Worm (Caenorhabditis elegans) whole organism, young adult: ENCODE results near the gene F32D8.7.
A peak's percentile ranks its signal among the peaks of the same experiment; 100 is the strongest.

Source experiments
- D2030.7 ChIP-seq: fragments of 200-800 bp; sonication (Bioruptor generic); IDR thresholded peaks from 2 replicates; pipeline ENCODE4 v1.3.6; 2022; ENCODE audit warnings: missing genetic modification reagents, missing genetic modification characterization, missing compliant biosample characterization
- F22D6.2 ChIP-seq: sonication (generic microtip); optimal IDR thresholded peaks from 2 replicates; lab custom pipeline; 2016; ENCODE audit warnings: mild to moderate bottlenecking, missing genetic modification characterization, missing compliant biosample characterization
- F23B12.7 ChIP-seq: sonication (generic microtip); optimal IDR thresholded peaks from 2 replicates; lab custom pipeline; 2017; ENCODE audit warnings: missing genetic modification characterization, mild to moderate bottlenecking, missing compliant biosample characterization, antibody characterized with exemption, moderate library complexity; ENCODE audit not compliant: insufficient read depth
- F37B4.10 ChIP-seq: fragments of 200-800 bp; sonication (Bioruptor generic); IDR thresholded peaks from 2 replicates; pipeline ENCODE4 v1.3.6; 2022; ENCODE audit warnings: missing genetic modification characterization, missing compliant biosample characterization
- F39B2.1 ChIP-seq: fragments of 200-800 bp; sonication (Bioruptor generic); IDR thresholded peaks from 2 replicates; pipeline ENCODE4 v1.3.6; 2022; ENCODE audit warnings: missing genetic modification reagents, missing genetic modification characterization, missing compliant biosample characterization
- K12H6.12 ChIP-seq: fragments of 200-800 bp; sonication (Bioruptor generic); optimal IDR thresholded peaks from 2 replicates; lab custom pipeline; 2018; ENCODE audit warnings: mild to moderate bottlenecking, missing genetic modification characterization, missing compliant biosample characterization
- T07F8.4 ChIP-seq: sonication (generic microtip); optimal IDR thresholded peaks from 2 replicates; lab custom pipeline; 2016; ENCODE audit warnings: mild to moderate bottlenecking, missing genetic modification characterization, moderate library complexity, missing compliant biosample characterization
- T26A5.8 ChIP-seq: sonication (generic microtip); optimal IDR thresholded peaks from 2 replicates; lab custom pipeline; 2016; ENCODE audit warnings: missing genetic modification characterization, missing compliant biosample characterization
- Y53G8AR.9 ChIP-seq: fragments of 200-800 bp; sonication (Bioruptor generic); conservative IDR thresholded peaks from 2 replicates; pipeline ENCODE4 v1.3.6; 2022; ENCODE audit warnings: missing genetic modification reagents, missing genetic modification characterization, missing compliant biosample characterization
- ZK185.1 ChIP-seq: sonication (generic microtip); optimal IDR thresholded peaks from 2 replicates; lab custom pipeline; 2016; ENCODE audit warnings: mild to moderate bottlenecking, missing genetic modification characterization, missing compliant biosample characterization; ENCODE audit not compliant: poor library complexity, severe bottlenecking
- ama-1 ChIP-seq, 3 experiments: fragments of 150-350 bp in 1 of 3; sonication (generic microtip) in 2 of 3; optimal IDR thresholded peaks; 2 replicates each; lab custom pipeline; 2014 to 2018; ENCODE audit warnings: missing biosample characterization in 2 of 3, missing genetic modification characterization in 2 of 3, missing genetic modification reagents in 2 of 3
- aptf-3 ChIP-seq: fragments of 200-800 bp; sonication (Bioruptor generic); IDR thresholded peaks from 2 replicates; pipeline ENCODE4 v1.3.6; 2022; ENCODE audit warnings: missing genetic modification characterization, missing compliant biosample characterization
- attf-5 ChIP-seq: fragments of 200-800 bp; sonication (Bioruptor generic); optimal IDR thresholded peaks from 2 replicates; lab custom pipeline; 2018; ENCODE audit warnings: mild to moderate bottlenecking, missing genetic modification characterization, missing compliant biosample characterization
- bed-1 ChIP-seq: fragments of 200-800 bp; sonication (Bioruptor generic); IDR thresholded peaks from 2 replicates; pipeline ENCODE4 v1.3.6; 2022; ENCODE audit warnings: missing genetic modification reagents, missing genetic modification characterization, missing compliant biosample characterization
- ccch-3 ChIP-seq: fragments of 200-800 bp; sonication (Bioruptor generic); optimal IDR thresholded peaks from 2 replicates; lab custom pipeline; 2018; ENCODE audit warnings: mild to moderate bottlenecking, missing genetic modification characterization, missing compliant biosample characterization
- ceh-100 ChIP-seq: fragments of 200-800 bp; sonication (Bioruptor generic); IDR thresholded peaks from 2 replicates; pipeline ENCODE4 v1.3.6; 2022; ENCODE audit warnings: missing genetic modification reagents, missing genetic modification characterization, missing compliant biosample characterization
- ceh-40 ChIP-seq: fragments of 200-800 bp; sonication (Bioruptor generic); IDR thresholded peaks from 2 replicates; pipeline ENCODE4 v1.3.6; 2022; ENCODE audit warnings: missing genetic modification characterization, missing compliant biosample characterization
- ceh-58 ChIP-seq: fragments of 200-800 bp; sonication (Bioruptor generic); IDR thresholded peaks from 2 replicates; pipeline ENCODE4 v1.3.6; 2022; ENCODE audit warnings: missing genetic modification characterization, missing compliant biosample characterization
- ceh-91 ChIP-seq: fragments of 200-800 bp; sonication (Bioruptor generic); IDR thresholded peaks from 2 replicates; pipeline ENCODE4 v1.3.6; 2022; ENCODE audit warnings: missing genetic modification reagents, missing genetic modification characterization, missing compliant biosample characterization
- chd-7 ChIP-seq: sonication (generic microtip); optimal IDR thresholded peaks from 2 replicates; lab custom pipeline; 2016; ENCODE audit warnings: mild to moderate bottlenecking, missing genetic modification characterization, moderate library complexity, missing compliant biosample characterization
- dpl-1 ChIP-seq: fragments of 150-350 bp; optimal IDR thresholded peaks from 2 replicates; lab custom pipeline; 2014; ENCODE audit warnings: missing biosample characterization, missing genetic modification reagents, missing genetic modification characterization
- egl-18 ChIP-seq: fragments of 200-800 bp; sonication (Bioruptor generic); IDR thresholded peaks from 2 replicates; pipeline ENCODE4 v1.3.6; 2022; ENCODE audit warnings: missing genetic modification reagents, missing genetic modification characterization, missing compliant biosample characterization
- egl-44 ChIP-seq: fragments of 200-800 bp; sonication (Bioruptor generic); IDR thresholded peaks from 2 replicates; pipeline ENCODE4 v1.3.6; 2022; ENCODE audit warnings: missing genetic modification reagents, missing genetic modification characterization, missing compliant biosample characterization
- ekl-4 ChIP-seq: fragments of 200-800 bp; sonication (Bioruptor generic); IDR thresholded peaks from 2 replicates; pipeline ENCODE4 v1.3.6; 2022; ENCODE audit warnings: missing genetic modification reagents, missing genetic modification characterization, missing compliant biosample characterization
- ets-4 ChIP-seq: fragments of 200-800 bp; sonication (Bioruptor generic); optimal IDR thresholded peaks from 2 replicates; lab custom pipeline; 2018; ENCODE audit warnings: mild to moderate bottlenecking, missing genetic modification characterization, missing compliant biosample characterization
- gei-17 ChIP-seq: fragments of 200-800 bp; sonication (Bioruptor generic); optimal IDR thresholded peaks from 2 replicates; lab custom pipeline; 2018; ENCODE audit warnings: mild to moderate bottlenecking, missing genetic modification characterization, missing compliant biosample characterization
- him-1 ChIP-seq: sonication (generic microtip); optimal IDR thresholded peaks from 2 replicates; lab custom pipeline; 2016; ENCODE audit warnings: missing genotype, missing genetic modification reagents, missing genetic modification characterization, missing compliant biosample characterization
- hlh-12 ChIP-seq: sonication (generic microtip); optimal IDR thresholded peaks from 2 replicates; lab custom pipeline; 2016; ENCODE audit warnings: missing genetic modification characterization, missing compliant biosample characterization
- hmg-1.2 ChIP-seq: fragments of 200-800 bp; sonication (Bioruptor generic); IDR thresholded peaks from 2 replicates; pipeline ENCODE4 v1.3.6; 2022; ENCODE audit warnings: missing genetic modification reagents, missing genetic modification characterization, missing compliant biosample characterization
- hsf-1 ChIP-seq: fragments of 200-800 bp; sonication (Bioruptor generic); IDR thresholded peaks from 2 replicates; pipeline ENCODE4 v1.3.6; 2022; ENCODE audit warnings: missing genetic modification reagents, missing genetic modification characterization, missing compliant biosample characterization
- let-526 ChIP-seq: fragments of 200-800 bp; sonication (Bioruptor generic); IDR thresholded peaks from 2 replicates; pipeline ENCODE4 v1.3.6; 2022; ENCODE audit warnings: missing genetic modification reagents, missing genetic modification characterization, missing compliant biosample characterization
- lin-40 ChIP-seq: sonication (generic microtip); optimal IDR thresholded peaks from 2 replicates; lab custom pipeline; 2016; ENCODE audit warnings: missing genetic modification characterization, mild to moderate bottlenecking, missing compliant biosample characterization, missing genotype, missing genetic modification reagents
- lin-54 ChIP-seq: fragments of 200-800 bp; sonication (Bioruptor generic); optimal IDR thresholded peaks from 2 replicates; lab custom pipeline; 2018; ENCODE audit warnings: mild to moderate bottlenecking, missing genetic modification characterization, missing compliant biosample characterization
- madf-10 ChIP-seq: sonication (generic microtip); optimal IDR thresholded peaks from 2 replicates; lab custom pipeline; 2016; ENCODE audit warnings: mild to moderate bottlenecking, missing genetic modification characterization, missing compliant biosample characterization
- madf-3 ChIP-seq: fragments of 200-800 bp; sonication (Bioruptor generic); IDR thresholded peaks from 2 replicates; pipeline ENCODE4 v1.3.6; 2022; ENCODE audit warnings: missing genetic modification reagents, missing genetic modification characterization, missing compliant biosample characterization
- nfya-1 ChIP-seq: sonication (generic microtip); optimal IDR thresholded peaks from 2 replicates; lab custom pipeline; 2017; ENCODE audit warnings: antibody characterized with exemption, missing compliant biosample characterization, missing genetic modification characterization, borderline replicate concordance; ENCODE audit not compliant: insufficient read depth
- nhr-120 ChIP-seq: fragments of 200-800 bp; sonication (Bioruptor generic); IDR thresholded peaks from 2 replicates; pipeline ENCODE4 v1.3.6; 2022; ENCODE audit warnings: missing genetic modification characterization, missing compliant biosample characterization
- nhr-80 ChIP-seq: sonication (generic microtip); optimal IDR thresholded peaks from 2 replicates; lab custom pipeline; 2016; ENCODE audit warnings: missing genetic modification characterization, missing compliant biosample characterization
- nhr-90 ChIP-seq: sonication (generic microtip); optimal IDR thresholded peaks from 2 replicates; lab custom pipeline; 2016; ENCODE audit warnings: missing genotype, mild to moderate bottlenecking, missing genetic modification characterization, missing compliant biosample characterization
- rcor-1 ChIP-seq: fragments of 200-800 bp; sonication (Bioruptor generic); IDR thresholded peaks from 2 replicates; pipeline ENCODE4 v1.3.6; 2022; ENCODE audit warnings: missing genetic modification reagents, missing genetic modification characterization, missing compliant biosample characterization
- rec-8 ChIP-seq, 2 experiments: sonication (generic microtip); optimal IDR thresholded peaks; 2 replicates each; lab custom pipeline; 2016; ENCODE audit warnings: mild to moderate bottlenecking in 2 of 2, missing genetic modification characterization in 2 of 2, missing genetic modification reagents in 2 of 2, missing genotype in 2 of 2, missing biosample characterization in 1 of 2, missing compliant biosample characterization in 1 of 2, moderate library complexity in 1 of 2
- repo-1 ChIP-seq: sonication (generic microtip); optimal IDR thresholded peaks from 2 replicates; lab custom pipeline; 2017; ENCODE audit warnings: mild to moderate bottlenecking, missing genetic modification characterization, missing compliant biosample characterization
- rpc-1 ChIP-seq, 2 experiments: fragments of 150-350 bp in 1 of 2; sonication (generic microtip) in 1 of 2; optimal IDR thresholded peaks; 2 replicates each; lab custom pipeline; 2014 to 2018; ENCODE audit warnings: missing biosample characterization in 1 of 2, missing genetic modification characterization in 1 of 2, missing genetic modification reagents in 1 of 2, missing genotype in 1 of 2
- snpc-1.3 ChIP-seq: sonication (generic microtip); optimal IDR thresholded peaks from 2 replicates; lab custom pipeline; 2017; ENCODE audit warnings: missing genetic modification characterization, mild to moderate bottlenecking, missing compliant biosample characterization, antibody characterized with exemption, moderate library complexity, missing genotype, missing genetic modification reagents; ENCODE audit not compliant: insufficient read depth
- snpc-3.4 ChIP-seq: sonication (generic microtip); optimal IDR thresholded peaks from 2 replicates; lab custom pipeline; 2017; ENCODE audit warnings: missing genetic modification characterization, mild to moderate bottlenecking, missing compliant biosample characterization, antibody characterized with exemption, moderate library complexity, missing genotype, missing genetic modification reagents
- somi-1 ChIP-seq: fragments of 200-800 bp; sonication (Bioruptor generic); optimal IDR thresholded peaks from 2 replicates; lab custom pipeline; 2018; ENCODE audit warnings: mild to moderate bottlenecking, missing genetic modification characterization, missing compliant biosample characterization
- tbp1 ChIP-seq: fragments of 200-800 bp; sonication (Bioruptor generic); optimal IDR thresholded peaks from 2 replicates; lab custom pipeline; 2018; ENCODE audit warnings: mild to moderate bottlenecking, missing genetic modification characterization, missing compliant biosample characterization
- ztf-22 ChIP-seq: fragments of 200-800 bp; sonication (Bioruptor generic); optimal IDR thresholded peaks from 2 replicates; lab custom pipeline; 2018; ENCODE audit warnings: mild to moderate bottlenecking, missing genetic modification characterization, moderate library complexity, missing compliant biosample characterization
- ztf-28 ChIP-seq: fragments of 200-800 bp; sonication (Bioruptor generic); IDR thresholded peaks from 2 replicates; pipeline ENCODE4 v1.3.6; 2022; ENCODE audit warnings: missing genetic modification reagents, missing genetic modification characterization, missing compliant biosample characterization

The F32D8.7 gene

ce11 chrV:10871457-10871861, 26.8 kb upstream of the F32D8.7 start (continued):
- TF ChIP-seq rpc-1 (optimal IDR thresholded peaks at IDR 0.05; lab: Kevin White, UChicago) (no peak), rpc-1 (tag; optimal IDR thresholded peaks at IDR 0.05; lab: Kevin White, UChicago) (no peak), dpl-1 (GFP tag; lab: Kevin White, UChicago) (no peak), repo-1 (tag; lab: Kevin White, UChicago) (peak; percentile 12), F23B12.7 (tag; lab: Kevin White, UChicago) (no peak), chd-7 (tag; lab: Kevin White, UChicago) (peak; percentile 77), ztf-28 (GFP tag; lab: Robert Waterston, UW) (no peak), egl-18 (GFP tag; lab: Robert Waterston, UW) (no peak), aptf-3 (GFP tag; lab: Robert Waterston, UW) (no peak), T07F8.4 (peak; percentile 21), somi-1 (peak; percentile 92), ceh-58 (GFP tag; lab: Robert Waterston, UW) (no peak), hsf-1 (GFP tag; lab: Robert Waterston, UW) (no peak), egl-44 (GFP tag; lab: Robert Waterston, UW) (no peak), nhr-80 (tag; lab: Kevin White, UChicago) (peak; percentile 59), nhr-120 (GFP tag; lab: Robert Waterston, UW) (no peak), snpc-3.4 (tag; lab: Kevin White, UChicago) (no peak), ceh-91 (GFP tag; lab: Robert Waterston, UW) (no peak), ama-1 (optimal IDR thresholded peaks at IDR 0.05; lab: Kevin White, UChicago) (no peak), ama-1 (GFP tag; optimal IDR thresholded peaks at IDR 0.05; lab: Kevin White, UChicago) (no peak), ccch-3 (GFP tag; lab: Kevin White, UChicago) (no peak), rcor-1 (GFP tag; lab: Robert Waterston, UW) (peak; percentile 52; the same call in 1 of the 2 replicates), K12H6.12 (tag; lab: Kevin White, UChicago) (peak; percentile 93), hlh-12 (tag; lab: Kevin White, UChicago) (no peak), tbp1 (GFP tag; lab: Kevin White, UChicago) (peak; percentile 3), bed-1 (GFP tag; lab: Robert Waterston, UW) (no peak), ZK185.1 (tag; lab: Kevin White, UChicago) (no peak), let-526 (no peak), hmg-1.2 (GFP tag; lab: Robert Waterston, UW) (peak; percentile 69; the same call in 1 of the 2 replicates), madf-10 (tag; lab: Kevin White, UChicago) (no peak), lin-54 (GFP tag; lab: Kevin White, UChicago) (no peak), nfya-1 (tag; lab: Kevin White, UChicago) (no peak), ekl-4 (GFP tag; lab: Robert Waterston, UW) (no peak), ztf-22 (GFP tag; lab: Kevin White, UChicago) (no peak), him-1 (no peak), rec-8 (tag; optimal IDR thresholded peaks at IDR 0.05; lab: Kevin White, UChicago) (no peak), ceh-100 (GFP tag; lab: Robert Waterston, UW) (no peak), F39B2.1 (GFP tag; lab: Robert Waterston, UW) (no peak), D2030.7 (GFP tag; lab: Robert Waterston, UW) (no peak), snpc-1.3 (no peak), F37B4.10 (GFP tag; lab: Robert Waterston, UW) (no peak), F22D6.2 (tag; lab: Kevin White, UChicago) (no peak), lin-40 (tag; lab: Kevin White, UChicago) (peak; percentile 74), gei-17 (no peak), madf-3 (GFP tag; lab: Robert Waterston, UW) (no peak), ets-4 (no peak), nhr-90 (tag; lab: Kevin White, UChicago) (no peak), attf-5 (GFP tag; lab: Kevin White, UChicago) (peak; percentile 76), T26A5.8 (tag; lab: Kevin White, UChicago) (no peak), Y53G8AR.9 (GFP tag; lab: Robert Waterston, UW) (no peak), ceh-40 (no peak)
